Fruit fly (Drosophila melanogaster) S2 (cell line): ENCODE results near the gene cm.

Source experiments
- CG8478 ChIP-seq: fragments of >200 bp; optimal IDR thresholded peaks from 2 replicates; lab custom pipeline; 2018
- CTCF ChIP-seq, 2 experiments: fragments of >200 bp; optimal IDR thresholded peaks; 2 replicates each; lab custom pipeline; 2018

Gene cm

dm6 chrX:7001135-7001769, 9.7 kb downstream of the cm start:
- TF ChIP-seq CTCF (optimal IDR thresholded peaks at IDR 0.05; lab: Kevin White, UChicago) = no peak
- no peak for TF ChIP-seq CG8478

- no peak for TF ChIP-seq CG8478
- TF ChIP-seq CTCF (optimal IDR thresholded peaks at IDR 0.05; lab: Kevin White, UChicago) = no peak
Measured at dm6 chrX:7000444-7001134, 10.4 kb downstream of the cm start.

- TF ChIP-seq CG8478 = no peak
- no peak for TF ChIP-seq CTCF (optimal IDR thresholded peaks at IDR 0.05; lab: Kevin White, UChicago)
Measured at dm6 chrX:6998492-6998852, 12.5 kb downstream of the cm start, which contains the start of gene Inx2. TSS of gene Inx2 (plus strand) at chrX:6998672.

dm6 chrX:6997653-6998491, 13.1 kb downstream of the cm start:
- no peak for TF ChIP-seq CTCF (optimal IDR thresholded peaks at IDR 0.05; lab: Kevin White, UChicago)
- TF ChIP-seq CG8478 = no peak

- TF ChIP-seq CG8478 = no peak
- no peak for TF ChIP-seq CTCF (optimal IDR thresholded peaks at IDR 0.05; lab: Kevin White, UChicago)
Measured at dm6 chrX:6996965-6997652, 13.8 kb downstream of the cm start.

dm6 chrX:6996130-6996529, 14.8 kb downstream of the cm start:
- TF ChIP-seq CTCF (optimal IDR thresholded peaks at IDR 0.05; lab: Kevin White, UChicago) = no peak
- TF ChIP-seq CG8478 = no peak

dm6 chrX:6995258-6995657, 15.7 kb downstream of the cm start:
- TF ChIP-seq CTCF (optimal IDR thresholded peaks at IDR 0.05; lab: Kevin White, UChicago) (no peak), CG8478 (no peak)

dm6 chrX:6994473-6995179, 16.3 kb downstream of the cm start:
- TF ChIP-seq CTCF (optimal IDR thresholded peaks at IDR 0.05; lab: Kevin White, UChicago) (no peak), CG8478 (no peak)

- TF ChIP-seq CTCF (optimal IDR thresholded peaks at IDR 0.05; lab: Kevin White, UChicago) = no peak
- no peak for TF ChIP-seq CG8478
Measured at dm6 chrX:6993753-6994152, 17.2 kb downstream of the cm start.

- TF ChIP-seq CTCF (optimal IDR thresholded peaks at IDR 0.05; lab: Kevin White, UChicago) = no peak
- no peak for TF ChIP-seq CG8478
Measured at dm6 chrX:6993350-6993749, 17.6 kb downstream of the cm start, which contains the start of gene Inx7. TSS of gene Inx7 (minus strand) at chrX:6993612.

dm6 chrX:6991286-6991685, 19.7 kb downstream of the cm start, which contains the start of gene ogre:
TSS of gene ogre (minus strand) at chrX:6991318.
- TF ChIP-seq CG8478 (no peak), CTCF (optimal IDR thresholded peaks at IDR 0.05; lab: Kevin White, UChicago) (no peak)

dm6 chrX:6990105-6990504, 20.8 kb downstream of the cm start:
- no peak for TF ChIP-seq CG8478
- no peak for TF ChIP-seq CTCF (optimal IDR thresholded peaks at IDR 0.05; lab: Kevin White, UChicago)

dm6 chrX:6988632-6989338, 22.2 kb downstream of the cm start:
- no peak for TF ChIP-seq CG8478
- no peak for TF ChIP-seq CTCF (optimal IDR thresholded peaks at IDR 0.05; lab: Kevin White, UChicago)

dm6 chrX:6988082-6988481, 22.9 kb downstream of the cm start:
- TF ChIP-seq CTCF (optimal IDR thresholded peaks at IDR 0.05; lab: Kevin White, UChicago) = no peak
- no peak for TF ChIP-seq CG8478
